Fruit fly (Drosophila melanogaster) whole organism, adult: ENCODE data around the gene CG13392.

Experiments
- CG11617 ChIP-seq: fragments of 200-800 bp; sonication (Bioruptor generic); optimal IDR thresholded peaks from 2 replicates; lab custom pipeline; 2017; ENCODE audit warnings: mild to moderate bottlenecking, missing biosample characterization, missing genetic modification reagents, missing genetic modification characterization
- CG12768 ChIP-seq: fragments of 200-800 bp; sonication (Bioruptor generic); optimal IDR thresholded peaks from 2 replicates; lab custom pipeline; 2017; ENCODE audit warnings: missing biosample characterization, missing genetic modification characterization, mild to moderate bottlenecking, moderate library complexity, missing genetic modification reagents
- CG1620 ChIP-seq: fragments of 200-800 bp; sonication (Bioruptor generic); optimal IDR thresholded peaks from 2 replicates; lab custom pipeline; 2016; ENCODE audit warnings: missing biosample characterization, missing genetic modification characterization
- CG33017 ChIP-seq: fragments of 200-800 bp; sonication (Bioruptor generic); optimal IDR thresholded peaks from 2 replicates; lab custom pipeline; 2018; ENCODE audit warnings: missing biosample characterization, mild to moderate bottlenecking, missing genetic modification characterization, moderate library complexity
- CG7101 ChIP-seq: fragments of 200-800 bp; sonication (Bioruptor generic); optimal IDR thresholded peaks from 2 replicates; lab custom pipeline; 2018; ENCODE audit warnings: missing biosample characterization, mild to moderate bottlenecking, missing genetic modification characterization, moderate library complexity
- Clk ChIP-seq: fragments of 200-800 bp; sonication (Bioruptor generic); optimal IDR thresholded peaks from 2 replicates; lab custom pipeline; 2017; ENCODE audit warnings: missing biosample characterization, missing genetic modification characterization
- Crg-1 ChIP-seq: fragments of 200-800 bp; sonication (Bioruptor generic); optimal IDR thresholded peaks from 2 replicates; lab custom pipeline; 2016; ENCODE audit warnings: missing biosample characterization, missing genetic modification characterization
- Mnt ChIP-seq: fragments of 200-800 bp; sonication (Bioruptor generic); optimal IDR thresholded peaks from 2 replicates; lab custom pipeline; 2016; ENCODE audit warnings: missing biosample characterization, mild to moderate bottlenecking, missing genetic modification characterization
- bab1 ChIP-seq: fragments of 200-800 bp; sonication (Bioruptor generic); optimal IDR thresholded peaks from 3 replicates; lab custom pipeline; 2019; ENCODE audit warnings: missing biosample characterization, mild to moderate bottlenecking, missing genetic modification characterization, moderate library complexity
- cnc ChIP-seq, 2 experiments: fragments of >200 bp; optimal IDR thresholded peaks; 2 replicates each; lab custom pipeline; 2017
- kay ChIP-seq: fragments of 200-800 bp; sonication (Bioruptor generic); peaks from one replicate; lab custom pipeline; 2016; ENCODE audit warnings: missing biosample characterization, missing genetic modification characterization, borderline replicate concordance
- ovo ChIP-seq: fragments of 200-800 bp; sonication (Bioruptor generic); optimal IDR thresholded peaks from 2 replicates; lab custom pipeline; 2016; ENCODE audit warnings: missing biosample characterization, missing genetic modification characterization
- tj ChIP-seq: fragments of 200-800 bp; sonication (Bioruptor generic); optimal IDR thresholded peaks from 3 replicates; lab custom pipeline; 2017; ENCODE audit warnings: missing biosample characterization, mild to moderate bottlenecking, missing genetic modification characterization, moderate library complexity
- toe ChIP-seq: fragments of 200-800 bp; sonication (Bioruptor generic); optimal IDR thresholded peaks from 2 replicates; lab custom pipeline; 2016; ENCODE audit warnings: missing biosample characterization, missing genetic modification characterization

dm6 chr2L:8371354-8371937 is 11.2 kb downstream of the CG13392 start:
- TF ChIP-seq bab1 (GFP tag; lab: Kevin White, UChicago) (peak; percentile 9), toe (GFP tag; lab: Kevin White, UChicago) (peak; percentile 22), Crg-1 (GFP tag; lab: Kevin White, UChicago) (no peak), tj (GFP tag; lab: Kevin White, UChicago) (no peak), CG11617 (GFP tag; lab: Kevin White, UChicago) (no peak), kay (GFP tag; lab: Kevin White, UChicago) (no peak), Mnt (GFP tag; lab: Kevin White, UChicago) (no peak), CG12768 (peak; percentile 64), ovo (no peak), cnc (optimal IDR thresholded peaks at IDR 0.05; lab: Kevin White, UChicago) (no peak), Clk (GFP tag; lab: Kevin White, UChicago) (no peak), CG7101 (peak; percentile 17), CG1620 (GFP tag; lab: Kevin White, UChicago) (no peak), CG33017 (tag; lab: Kevin White, UChicago) (no peak)
